Worm (Caenorhabditis elegans) whole organism, L4/young adult: ENCODE measurements around the gene srlf-37.

ENCODE experiments used
- W03F9.2 ChIP-seq: fragments of 150-350 bp; optimal IDR thresholded peaks from 2 replicates; lab custom pipeline; 2014; ENCODE audit warnings: missing biosample characterization, missing genetic modification characterization
- dao-5 ChIP-seq: sonication (generic microtip); optimal IDR thresholded peaks from 2 replicates; lab custom pipeline; 2016; ENCODE audit warnings: missing genotype, missing genetic modification characterization, moderate library complexity, missing compliant biosample characterization
- him-1 ChIP-seq: sonication (generic microtip); optimal IDR thresholded peaks from 2 replicates; lab custom pipeline; 2016; ENCODE audit warnings: missing genotype, missing genetic modification reagents, missing genetic modification characterization, missing compliant biosample characterization

srlf-37 gene

DNA sequence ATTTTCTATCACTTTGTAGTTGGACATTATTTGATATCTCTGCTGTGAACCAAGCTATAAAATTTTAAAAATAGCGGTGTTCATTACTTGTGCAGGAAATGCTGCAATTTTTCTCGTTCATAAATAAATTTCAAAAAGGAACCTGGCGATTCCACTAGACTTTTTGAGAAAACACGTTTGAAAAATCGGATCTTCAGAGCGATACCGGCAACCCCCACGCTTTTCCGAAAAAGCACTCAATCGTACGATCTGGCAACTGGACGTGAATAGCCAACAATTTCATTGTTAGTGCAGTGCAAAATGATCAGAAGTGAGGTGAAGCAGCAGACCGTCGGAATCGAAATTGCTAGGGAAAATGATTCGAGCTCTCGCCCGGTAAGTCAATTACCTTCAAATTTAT lies 22.4 kb downstream of the srlf-37 start, which contains the start of gene nstp-7:
Gene nstp-7, plus strand, starts transcription at position 301 of the 400 bp plus-strand sequence.
- no peak for TF ChIP-seq dao-5 (tag; lab: Kevin White, UChicago)

DNA sequence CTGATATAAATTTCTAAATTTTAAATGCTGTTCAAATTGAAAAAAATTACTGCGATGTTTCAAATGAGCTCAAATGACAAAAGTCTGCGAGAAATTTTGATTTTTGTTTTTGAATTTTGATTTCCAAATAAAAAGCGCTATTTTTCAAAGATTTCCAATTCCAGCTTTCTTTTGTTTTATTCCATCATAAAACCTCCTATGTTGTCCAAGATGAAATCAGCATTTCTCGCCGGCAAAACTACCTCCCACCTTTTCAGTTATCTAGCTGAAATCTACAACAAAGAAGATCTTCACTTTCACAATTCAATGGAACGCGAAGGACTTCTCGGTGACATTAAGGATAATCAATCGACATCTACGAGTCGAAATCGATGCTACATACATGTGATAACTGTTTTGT lies 25.0 kb downstream of the srlf-37 start, which contains the start of gene K06H6.4:
Gene K06H6.4, plus strand, starts transcription at position 301 of the 400 bp plus-strand sequence.
- no peak for TF ChIP-seq W03F9.2 (tag; lab: Kevin White, UChicago)
- no peak for TF ChIP-seq dao-5 (tag; lab: Kevin White, UChicago)
- TF ChIP-seq him-1 (tag; lab: Kevin White, UChicago) = no peak

DNA sequence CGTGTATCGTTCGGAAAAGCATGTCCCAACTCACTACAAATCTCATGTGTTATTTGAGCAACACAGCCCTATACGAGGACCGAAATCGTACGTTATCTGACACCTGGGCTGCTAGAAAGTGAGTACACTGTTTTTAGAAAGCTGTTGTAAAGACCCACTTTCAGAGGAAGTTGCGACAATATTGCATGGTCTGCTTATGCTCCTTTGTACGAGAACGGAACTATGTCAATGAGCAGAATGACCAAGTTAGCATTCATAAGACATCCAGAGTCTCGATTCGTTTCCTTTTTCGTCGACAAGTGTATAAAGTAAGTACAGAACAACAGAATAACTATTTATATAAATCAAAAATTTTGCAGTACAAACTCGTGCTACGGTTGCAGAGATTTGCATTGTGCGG lies 27.1 kb downstream of the srlf-37 start:
- TF ChIP-seq dao-5 (tag; lab: Kevin White, UChicago) (no peak), him-1 (tag; lab: Kevin White, UChicago) (no peak)

DNA sequence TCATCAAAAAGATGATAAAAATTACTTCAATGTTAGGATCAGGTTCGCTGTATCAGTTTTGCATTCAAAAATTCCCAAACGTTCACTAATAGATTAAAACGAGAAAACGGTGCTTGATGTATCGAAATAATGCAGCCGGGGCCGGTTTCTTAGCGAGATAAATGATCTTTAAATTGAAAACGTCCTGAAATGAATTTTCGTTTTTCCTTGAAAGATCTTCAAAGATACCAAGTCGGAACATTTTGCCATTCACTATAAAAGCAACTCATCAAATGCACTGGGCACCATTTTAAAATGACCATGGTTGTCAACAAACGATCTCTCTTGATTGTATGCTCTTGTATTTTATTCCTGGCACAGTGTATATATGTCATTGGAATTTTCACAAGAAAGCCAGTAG lies 27.9 kb downstream of the srlf-37 start, which contains the start of gene K06H6.5:
Gene K06H6.5, plus strand, starts transcription at position 301 of the 400 bp plus-strand sequence.
- TF ChIP-seq him-1 (tag; lab: Kevin White, UChicago) = no peak
- no peak for TF ChIP-seq dao-5 (tag; lab: Kevin White, UChicago)
- TF ChIP-seq W03F9.2 (tag; lab: Kevin White, UChicago) = no peak

DNA sequence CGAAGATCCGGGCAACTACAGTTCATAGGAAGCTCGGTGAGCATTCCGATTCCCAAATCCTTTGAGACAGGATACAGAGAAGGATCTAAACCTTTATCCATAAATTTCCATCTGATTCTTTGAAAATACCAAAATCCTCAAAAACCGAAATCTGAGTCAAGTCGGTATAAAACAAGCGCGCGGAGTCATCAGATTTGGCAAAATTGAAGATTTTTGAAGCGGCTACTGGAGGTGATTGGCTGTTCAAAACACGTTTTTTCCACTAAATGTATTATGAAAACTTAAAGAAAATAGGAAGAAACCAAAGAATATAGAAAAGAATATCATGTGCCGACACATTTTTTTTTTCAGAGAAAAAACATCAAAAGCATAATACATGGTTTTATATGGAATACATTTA lies 29.4 kb downstream of the srlf-37 start, which contains the start of gene C14C6.13:
Gene C14C6.13, minus strand, starts transcription at position 101 of the 400 bp plus-strand sequence.
- TF ChIP-seq him-1 (tag; lab: Kevin White, UChicago) (no peak), W03F9.2 (tag; lab: Kevin White, UChicago) (no peak), dao-5 (tag; lab: Kevin White, UChicago) (no peak)

DNA sequence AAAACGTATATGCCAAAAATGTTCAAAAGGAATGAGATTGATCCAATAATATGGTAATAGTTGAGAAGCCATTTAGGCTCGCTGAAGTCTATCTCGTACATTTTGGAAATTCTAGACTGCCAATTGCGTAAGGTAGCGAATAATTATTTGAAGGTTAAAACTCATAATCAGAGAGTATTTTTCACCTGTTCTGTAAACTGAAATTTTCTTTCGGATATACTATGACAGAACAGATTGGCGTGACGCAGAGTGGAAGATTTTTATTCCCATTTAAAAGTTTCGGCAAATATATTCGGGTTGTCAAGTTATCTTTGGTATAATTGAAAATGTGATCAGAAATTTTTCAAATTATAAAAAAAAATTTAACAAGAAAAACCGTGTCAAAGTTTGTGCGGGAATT lies 35.9 kb downstream of the srlf-37 start, which contains the start of gene sri-72:
Gene sri-72, minus strand, starts transcription at position 101 of the 400 bp plus-strand sequence.
- TF ChIP-seq him-1 (tag; lab: Kevin White, UChicago) (no peak), W03F9.2 (tag; lab: Kevin White, UChicago) (no peak), dao-5 (tag; lab: Kevin White, UChicago) (no peak)

DNA sequence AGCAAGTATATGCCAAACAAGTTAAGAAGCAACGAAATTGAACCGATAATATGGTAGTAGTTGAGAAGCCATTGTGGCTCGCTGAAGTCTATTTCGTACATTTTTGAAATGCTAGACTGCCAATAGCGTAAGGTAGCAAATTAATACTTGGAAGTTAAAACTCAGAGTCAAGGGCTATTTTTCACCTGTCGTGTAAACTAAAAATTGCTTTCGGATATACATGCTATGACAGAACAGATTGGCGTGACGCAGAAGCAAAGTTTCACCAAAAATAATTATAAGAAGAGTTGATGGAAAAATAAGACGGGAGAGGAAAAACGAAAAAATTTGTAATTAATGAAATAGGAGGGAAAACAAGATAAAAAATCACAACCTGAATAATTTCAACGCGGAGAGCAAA lies 38.0 kb downstream of the srlf-37 start, which contains the start of gene sri-73:
Gene sri-73, minus strand, starts transcription at position 101 of the 400 bp plus-strand sequence.
- TF ChIP-seq dao-5 (tag; lab: Kevin White, UChicago) = no peak
- TF ChIP-seq W03F9.2 (tag; lab: Kevin White, UChicago) = no peak
- no peak for TF ChIP-seq him-1 (tag; lab: Kevin White, UChicago)

DNA sequence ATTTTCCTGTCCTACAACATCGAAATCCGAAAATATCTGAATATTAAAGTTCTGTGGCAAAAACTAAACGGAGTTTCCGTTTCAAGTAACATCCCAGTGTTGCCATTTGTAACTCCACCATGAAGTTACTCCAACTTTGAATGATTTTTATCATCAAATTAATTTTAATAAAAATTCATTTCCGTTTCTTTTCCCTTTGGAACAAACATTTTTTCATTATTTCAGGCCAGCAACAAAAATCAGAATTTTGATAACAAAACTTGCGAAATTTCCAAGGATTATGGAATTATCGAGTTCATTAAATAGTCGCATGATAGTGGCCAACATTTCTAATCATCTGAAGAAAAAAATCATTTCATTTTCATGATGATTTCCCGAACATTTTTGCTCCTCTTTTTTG lies 41.2 kb downstream of the srlf-37 start, which contains the start of gene C14C6.2:
Gene C14C6.2, plus strand, starts transcription at position 301 of the 400 bp plus-strand sequence.
- TF ChIP-seq him-1 (tag; lab: Kevin White, UChicago) = no peak
- no peak for TF ChIP-seq W03F9.2 (tag; lab: Kevin White, UChicago)
- no peak for TF ChIP-seq dao-5 (tag; lab: Kevin White, UChicago)

DNA sequence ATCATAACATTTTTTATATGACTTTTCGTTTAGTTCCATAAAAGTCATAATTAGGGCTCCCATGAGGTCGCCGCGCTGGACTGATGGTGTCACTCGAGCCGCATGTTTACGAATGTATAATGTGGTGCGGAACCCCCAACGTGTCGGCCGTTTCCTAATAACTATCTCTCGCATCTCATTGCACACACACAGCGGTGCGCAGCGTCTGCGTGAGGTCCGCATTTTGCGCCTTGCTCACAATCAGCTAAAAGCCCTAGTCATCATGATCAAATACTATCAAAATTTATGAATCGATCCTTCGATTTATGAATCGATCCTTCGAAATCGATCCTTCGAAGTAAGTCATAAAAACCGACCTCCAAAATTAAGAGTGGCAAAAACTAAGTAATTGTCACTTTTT lies 44.1 kb downstream of the srlf-37 start, which contains the start of gene srx-7:
Gene srx-7, plus strand, starts transcription at position 256 of the 400 bp plus-strand sequence.
- TF ChIP-seq dao-5 (tag; lab: Kevin White, UChicago) = no peak
- no peak for TF ChIP-seq W03F9.2 (tag; lab: Kevin White, UChicago)
- no peak for TF ChIP-seq him-1 (tag; lab: Kevin White, UChicago)

DNA sequence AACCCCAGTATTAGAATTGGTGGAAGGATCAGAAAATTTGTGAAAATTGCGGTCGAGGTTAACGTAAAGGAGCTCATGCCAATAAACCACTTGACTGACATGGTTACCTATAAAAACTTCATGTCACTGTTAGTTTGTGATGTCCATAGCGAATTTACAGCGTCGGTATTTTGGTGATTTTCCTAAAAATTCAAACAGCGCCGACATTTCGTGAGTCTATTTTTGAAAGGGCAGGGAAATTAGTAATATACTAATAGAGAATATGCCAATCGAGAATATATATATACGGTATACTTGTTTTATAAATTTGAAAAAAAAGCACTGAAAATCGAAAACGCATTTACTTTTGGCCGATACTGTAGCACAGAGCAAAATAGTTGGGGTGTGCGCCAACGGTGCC lies 48.0 kb downstream of the srlf-37 start, which contains the start of gene srx-8:
Gene srx-8, minus strand, starts transcription at position 101 of the 400 bp plus-strand sequence.
- TF ChIP-seq dao-5 (tag; lab: Kevin White, UChicago) (no peak), him-1 (tag; lab: Kevin White, UChicago) (no peak), W03F9.2 (tag; lab: Kevin White, UChicago) (no peak)
